Fruit fly (Drosophila melanogaster) whole organism, embryonic: ENCODE results near the gene EMC3.

Experiments
- Aef1 ChIP-seq: fragments of 200-800 bp; sonication (Bioruptor generic); IDR thresholded peaks from 3 replicates; pipeline ENCODE4 v1.3.6; 2022; ENCODE audit warnings: missing biosample characterization, missing genetic modification characterization
- B-H1 ChIP-seq: fragments of 200-800 bp; sonication (Bioruptor generic); IDR thresholded peaks from 3 replicates; pipeline ENCODE4 v1.3.6; 2022; ENCODE audit warnings: missing biosample characterization, missing genetic modification characterization
- C15 ChIP-seq: fragments of 200-800 bp; sonication (Bioruptor generic); IDR thresholded peaks from 3 replicates; pipeline ENCODE4 v1.3.6; 2022; ENCODE audit warnings: missing biosample characterization, missing genetic modification characterization
- CG10209 ChIP-seq: fragments of 200-800 bp; sonication (Bioruptor generic); optimal IDR thresholded peaks from 3 replicates; lab custom pipeline; 2017; ENCODE audit warnings: missing biosample characterization, mild to moderate bottlenecking, missing genetic modification characterization, missing genetic modification reagents
- CG10431 ChIP-seq: fragments of 200-800 bp; sonication (Bioruptor generic); optimal IDR thresholded peaks from 3 replicates; lab custom pipeline; 2018; ENCODE audit warnings: missing biosample characterization, mild to moderate bottlenecking, missing genetic modification characterization
- CG11085 ChIP-seq: fragments of 200-800 bp; sonication (Bioruptor generic); IDR thresholded peaks from 2 replicates; pipeline ENCODE4 v1.3.6; 2022; ENCODE audit warnings: missing biosample characterization, missing genetic modification characterization
- CG11093 ChIP-seq: fragments of 200-800 bp; sonication (Bioruptor generic); IDR thresholded peaks from 3 replicates; pipeline ENCODE4 v1.3.6; 2022; ENCODE audit warnings: missing biosample characterization, missing genetic modification characterization
- CG11456 ChIP-seq: fragments of 200-800 bp; sonication (Bioruptor generic); IDR thresholded peaks from 3 replicates; pipeline ENCODE4 v1.3.6; 2022; ENCODE audit warnings: missing biosample characterization, missing genetic modification characterization
- CG12659 ChIP-seq: fragments of 200-800 bp; sonication (Bioruptor generic); optimal IDR thresholded peaks from 3 replicates; lab custom pipeline; 2017; ENCODE audit warnings: mild to moderate bottlenecking, missing biosample characterization, missing genetic modification reagents, missing genetic modification characterization
- CG13287 ChIP-seq: fragments of 200-800 bp; sonication (Bioruptor generic); IDR thresholded peaks from 2 replicates; pipeline ENCODE4 v1.3.6; 2022; ENCODE audit warnings: missing biosample characterization, missing genetic modification characterization; ENCODE audit not compliant: partially characterized antibody
- CG13296 ChIP-seq: fragments of 200-800 bp; sonication (Bioruptor generic); optimal IDR thresholded peaks from 3 replicates; lab custom pipeline; 2018; ENCODE audit warnings: missing biosample characterization, mild to moderate bottlenecking, missing genetic modification characterization
- CG13424 ChIP-seq: fragments of 200-800 bp; sonication (Bioruptor generic); optimal IDR thresholded peaks from 2 replicates; lab custom pipeline; 2019; ENCODE audit warnings: missing biosample characterization, mild to moderate bottlenecking, missing genetic modification characterization, moderate library complexity
- CG13894 ChIP-seq: fragments of 200-800 bp; sonication (Bioruptor generic); optimal IDR thresholded peaks from 3 replicates; lab custom pipeline; 2018; ENCODE audit warnings: missing biosample characterization, mild to moderate bottlenecking, missing genetic modification characterization, moderate library complexity
- CG16779 ChIP-seq: fragments of 200-800 bp; sonication (Bioruptor generic); IDR thresholded peaks from 2 replicates; pipeline ENCODE4 v1.3.6; 2022; ENCODE audit warnings: missing biosample characterization, missing genetic modification characterization
- CG2889 ChIP-seq: fragments of 200-800 bp; sonication (Bioruptor generic); IDR thresholded peaks from 3 replicates; pipeline ENCODE4 v1.3.6; 2022; ENCODE audit warnings: missing biosample characterization, missing genetic modification characterization
- CG32532 ChIP-seq: fragments of 200-800 bp; sonication (Bioruptor generic); IDR thresholded peaks from 2 replicates; pipeline ENCODE4 v1.3.6; 2022; ENCODE audit warnings: missing biosample characterization, missing genetic modification characterization
- CG34224 ChIP-seq: fragments of 200-800 bp; sonication (Bioruptor generic); IDR thresholded peaks from 3 replicates; pipeline ENCODE4 v1.3.6; 2022; ENCODE audit warnings: missing biosample characterization, missing genetic modification characterization; ENCODE audit not compliant: partially characterized antibody
- CG4617 ChIP-seq: fragments of 200-800 bp; sonication (Bioruptor generic); optimal IDR thresholded peaks from 3 replicates; lab custom pipeline; 2016; ENCODE audit warnings: missing biosample characterization, missing genetic modification characterization, borderline replicate concordance
- CG4730 ChIP-seq: fragments of 200-800 bp; sonication (Bioruptor generic); IDR thresholded peaks from 2 replicates; pipeline ENCODE4 v1.3.6; 2022; ENCODE audit warnings: missing biosample characterization, missing genetic modification characterization
- CG8089 ChIP-seq: fragments of 200-800 bp; sonication (Bioruptor generic); optimal IDR thresholded peaks from 3 replicates; lab custom pipeline; 2016; ENCODE audit warnings: missing biosample characterization, missing genetic modification characterization
- ERR ChIP-seq: fragments of 200-800 bp; sonication (Bioruptor generic); optimal IDR thresholded peaks from 2 replicates; lab custom pipeline; 2016; ENCODE audit warnings: missing biosample characterization, missing genetic modification characterization
- Eip74EF ChIP-seq, 2 experiments: fragments of 200-800 bp in 1 of 2; fragments of >200 bp in 1 of 2; sonication (Bioruptor generic) in 1 of 2; optimal IDR thresholded peaks; 2 replicates each; lab custom pipeline; 2017 to 2019; ENCODE audit warnings: missing biosample characterization in 2 of 2, missing genetic modification characterization in 2 of 2, mild to moderate bottlenecking in 1 of 2, moderate library complexity in 1 of 2
- Lim3 ChIP-seq: fragments of 200-800 bp; sonication (Bioruptor generic); IDR thresholded peaks from 2 replicates; pipeline ENCODE4 v1.3.6; 2022; ENCODE audit warnings: missing biosample characterization, missing genetic modification characterization
- MESR4 ChIP-seq: fragments of 200-800 bp; sonication (Bioruptor generic); optimal IDR thresholded peaks from 2 replicates; lab custom pipeline; 2018; ENCODE audit warnings: missing biosample characterization, mild to moderate bottlenecking, missing genetic modification characterization, moderate library complexity
- Nf-YA ChIP-seq: fragments of 200-800 bp; sonication (Bioruptor generic); IDR thresholded peaks from 2 replicates; pipeline ENCODE4 v1.3.6; 2022; ENCODE audit warnings: missing biosample characterization, missing genetic modification characterization
- Nf-YB ChIP-seq: fragments of 200-800 bp; sonication (Bioruptor generic); optimal IDR thresholded peaks from 3 replicates; lab custom pipeline; 2019; ENCODE audit warnings: missing biosample characterization, mild to moderate bottlenecking, missing genetic modification characterization, moderate library complexity
- Nf-YC ChIP-seq: fragments of 200-800 bp; optimal IDR thresholded peaks from 3 replicates; lab custom pipeline; 2019; ENCODE audit warnings: missing biosample characterization, mild to moderate bottlenecking, missing genetic modification characterization, moderate library complexity
- Ptx1 ChIP-seq: fragments of 200-800 bp; sonication (Bioruptor generic); IDR thresholded peaks from 2 replicates; pipeline ENCODE4 v1.3.6; 2022; ENCODE audit warnings: missing biosample characterization, missing genetic modification characterization
- Six4 ChIP-seq: fragments of 200-800 bp; sonication (Bioruptor generic); optimal IDR thresholded peaks from 2 replicates; lab custom pipeline; 2016; ENCODE audit warnings: missing biosample characterization, missing genetic modification characterization
- Usf ChIP-seq: fragments of 200-800 bp; sonication (Bioruptor generic); optimal IDR thresholded peaks from 2 replicates; lab custom pipeline; 2017; ENCODE audit warnings: missing genotype, missing biosample characterization, missing genetic modification characterization
- ac ChIP-seq: fragments of 200-800 bp; sonication (Bioruptor generic); optimal IDR thresholded peaks from 3 replicates; lab custom pipeline; 2017; ENCODE audit warnings: missing biosample characterization, mild to moderate bottlenecking, missing genetic modification characterization
- ash1 ChIP-seq: fragments of 200-800 bp; sonication (Bioruptor generic); optimal IDR thresholded peaks from 2 replicates; lab custom pipeline; 2018; ENCODE audit warnings: missing biosample characterization, mild to moderate bottlenecking, missing genetic modification characterization
- br ChIP-seq: fragments of >200 bp; optimal IDR thresholded peaks from 2 replicates; lab custom pipeline; 2017
- chinmo ChIP-seq: fragments of 200-800 bp; sonication (Bioruptor generic); IDR thresholded peaks from 4 replicates; pipeline ENCODE4 v1.3.6; 2022; ENCODE audit warnings: missing biosample characterization, missing genetic modification characterization; ENCODE audit not compliant: partially characterized antibody
- fd96Cb ChIP-seq: fragments of 200-800 bp; sonication (Bioruptor generic); optimal IDR thresholded peaks from 2 replicates; lab custom pipeline; 2018; ENCODE audit warnings: missing biosample characterization, mild to moderate bottlenecking, missing genetic modification characterization, moderate library complexity
- h ChIP-seq: fragments of >200 bp; optimal IDR thresholded peaks from 2 replicates; lab custom pipeline; 2017
- jumu ChIP-seq: fragments of 200-800 bp; sonication (Bioruptor generic); optimal IDR thresholded peaks from 3 replicates; lab custom pipeline; 2016; ENCODE audit warnings: missing biosample characterization, missing genetic modification characterization
- knrl ChIP-seq: fragments of 200-800 bp; sonication (Bioruptor generic); IDR thresholded peaks from 3 replicates; pipeline ENCODE4 v1.3.6; 2022; ENCODE audit warnings: missing biosample characterization, missing genetic modification characterization; ENCODE audit not compliant: partially characterized antibody
- nau ChIP-seq: fragments of 200-800 bp; sonication (Bioruptor generic); optimal IDR thresholded peaks from 3 replicates; lab custom pipeline; 2017; ENCODE audit warnings: missing biosample characterization, mild to moderate bottlenecking, missing genetic modification characterization, missing genetic modification reagents
- pho ChIP-seq: fragments of 200-800 bp; sonication (Bioruptor generic); optimal IDR thresholded peaks from 2 replicates; lab custom pipeline; 2016; ENCODE audit warnings: missing biosample characterization, missing genetic modification characterization
- phol ChIP-seq: fragments of 200-800 bp; sonication (Bioruptor generic); optimal IDR thresholded peaks from 3 replicates; lab custom pipeline; 2018; ENCODE audit warnings: missing biosample characterization, mild to moderate bottlenecking, missing genetic modification characterization, moderate library complexity
- pum ChIP-seq: fragments of 200-800 bp; sonication (Bioruptor generic); optimal IDR thresholded peaks from 2 replicates; lab custom pipeline; 2016; ENCODE audit warnings: missing biosample characterization, missing genetic modification characterization
- sens-2 ChIP-seq: fragments of 200-800 bp; sonication (Bioruptor generic); IDR thresholded peaks from 2 replicates; pipeline ENCODE4 v1.3.6; 2022; ENCODE audit warnings: missing biosample characterization, missing genetic modification characterization
- seq ChIP-seq: fragments of 200-800 bp; sonication (Bioruptor generic); IDR thresholded peaks from 2 replicates; pipeline ENCODE4 v1.3.6; 2022; ENCODE audit warnings: missing biosample characterization, missing genetic modification characterization
- sisA ChIP-seq: fragments of 200-800 bp; sonication (Bioruptor generic); IDR thresholded peaks from 2 replicates; pipeline ENCODE4 v1.3.6; 2022; ENCODE audit warnings: missing biosample characterization, missing genetic modification characterization
- sna ChIP-seq: fragments of 200-800 bp; sonication (Bioruptor generic); IDR thresholded peaks from 2 replicates; pipeline ENCODE4 v1.3.6; 2022; ENCODE audit warnings: missing biosample characterization, missing genetic modification characterization; ENCODE audit not compliant: partially characterized antibody
- stc ChIP-seq: fragments of 200-800 bp; sonication (Bioruptor generic); IDR thresholded peaks from 2 replicates; pipeline ENCODE4 v1.3.6; 2022; ENCODE audit warnings: missing biosample characterization, missing genetic modification characterization
- sug ChIP-seq: fragments of 200-800 bp; optimal IDR thresholded peaks from 2 replicates; lab custom pipeline; 2019; ENCODE audit warnings: missing biosample characterization, mild to moderate bottlenecking, missing genetic modification characterization, moderate library complexity
- tna ChIP-seq: fragments of 200-800 bp; sonication (Bioruptor generic); IDR thresholded peaks from 2 replicates; pipeline ENCODE4 v1.3.6; 2022; ENCODE audit warnings: missing biosample characterization, missing genetic modification characterization; ENCODE audit not compliant: partially characterized antibody

The EMC3 gene

dm6 chr2L:10736993-10737756 is 5.0 kb upstream of the EMC3 start, which contains the start of the genes Vha16-5 and CG12299 (continued):
- no peak for TF ChIP-seq ERR (GFP tag; lab: Kevin White, UChicago)
- TF ChIP-seq phol (tag; lab: Kevin White, UChicago), result peak; percentile 94
- TF ChIP-seq sens-2 (GFP tag; lab: Robert Waterston, UW), result peak; percentile 63; the same call in 1 of the 2 replicates
- peak; percentile 86 for TF ChIP-seq CG4730 (GFP tag; lab: Robert Waterston, UW)
- 0 out of 3 replicates have a peak, but pooled peaks have one; percentile 29 for TF ChIP-seq C15 (GFP tag; lab: Robert Waterston, UW)
- 0 out of 3 replicates have a peak, but pooled peaks have one; percentile 32 for TF ChIP-seq CG11093 (GFP tag; lab: Robert Waterston, UW)
- TF ChIP-seq CG32532 (GFP tag; lab: Robert Waterston, UW), result peak; percentile 91
- peak; percentile 47; the same call in 1 of the 2 replicates for TF ChIP-seq Lim3 (GFP tag; lab: Robert Waterston, UW)
- TF ChIP-seq pho (GFP tag; lab: Kevin White, UChicago), result peak; percentile 92
- peak; percentile 70 for TF ChIP-seq sna (GFP tag; lab: Robert Waterston, UW)
- peak; percentile 34; the same call in 1 of the 2 replicates for TF ChIP-seq seq (GFP tag; lab: Robert Waterston, UW)
- peak; percentile 95 for TF ChIP-seq CG11456 (GFP tag; lab: Robert Waterston, UW)
- peak; percentile 70 for TF ChIP-seq jumu (GFP tag; lab: Kevin White, UChicago)
- TF ChIP-seq CG2889, result peak; percentile 87
- TF ChIP-seq CG11085 (GFP tag; lab: Robert Waterston, UW), result peak; percentile 69
- TF ChIP-seq CG12659 (GFP tag; lab: Kevin White, UChicago), result peak; percentile 72
- TF ChIP-seq Ptx1 (GFP tag; lab: Robert Waterston, UW), result peak; percentile 90
- TF ChIP-seq h, result no peak
- TF ChIP-seq chinmo, result peak; percentile 87; the same call in 3 of the 4 replicates
- TF ChIP-seq Nf-YB, result no peak
- peak; percentile 68; the same call in 1 of the 2 replicates for TF ChIP-seq stc
- TF ChIP-seq Aef1 (GFP tag; lab: Robert Waterston, UW), result peak; percentile 92
- peak; percentile 78 for TF ChIP-seq CG4617 (GFP tag; lab: Kevin White, UChicago)
- no peak for TF ChIP-seq sug (tag; lab: Kevin White, UChicago)
- TF ChIP-seq CG8089, result peak; percentile 81
- TF ChIP-seq fd96Cb (tag; lab: Kevin White, UChicago), result peak; percentile 63
- TF ChIP-seq br (lab: Kevin White, UChicago), result no peak
- TF ChIP-seq B-H1 (GFP tag; lab: Robert Waterston, UW), result peak; percentile 75
- TF ChIP-seq ac, result no peak
- TF ChIP-seq Six4 (GFP tag; lab: Kevin White, UChicago), result peak; percentile 77
- peak; percentile 86 for TF ChIP-seq CG16779 (GFP tag; lab: Robert Waterston, UW)
- TF ChIP-seq CG34224, result peak; percentile 80
- peak; percentile 78 for TF ChIP-seq pum (GFP tag; lab: Kevin White, UChicago)
- peak; percentile 93 for TF ChIP-seq sisA (GFP tag; lab: Robert Waterston, UW)
- peak; percentile 72 for TF ChIP-seq CG10209
- peak; percentile 92 for TF ChIP-seq CG13424
- no peak for TF ChIP-seq Nf-YC
- peak; percentile 88 for TF ChIP-seq knrl
- TF ChIP-seq CG10431 (GFP tag; lab: Kevin White, UChicago), result peak; percentile 22
- TF ChIP-seq MESR4 (GFP tag; lab: Kevin White, UChicago), result peak; percentile 84
- TF ChIP-seq Nf-YA (GFP tag; lab: Robert Waterston, UW), result peak; percentile 74; the same call in 1 of the 2 replicates
- no peak for TF ChIP-seq nau (GFP tag; lab: Kevin White, UChicago)
- TF ChIP-seq Usf (GFP tag; lab: Kevin White, UChicago), result peak; percentile 45
- peak; percentile 88 for TF ChIP-seq CG13287 (GFP tag; lab: Robert Waterston, UW)
- peak; percentile 49 for TF ChIP-seq CG13296 (GFP tag; lab: Kevin White, UChicago)
- TF ChIP-seq ash1 (GFP tag; lab: Kevin White, UChicago), result no peak
- TF ChIP-seq tna (GFP tag; lab: Robert Waterston, UW), result peak; percentile 84
- TF ChIP-seq CG13894, result no peak
- no peak for TF ChIP-seq Eip74EF (GFP tag; optimal IDR thresholded peaks at IDR 0.05; lab: Kevin White, UChicago)
